Fruit fly (Drosophila melanogaster) whole organism, embryonic: ENCODE results near the gene mRRF1.

Source experiments
- Adf1 ChIP-seq: fragments of 200-800 bp; sonication (Bioruptor generic); IDR thresholded peaks from 2 replicates; pipeline ENCODE4 v1.3.6; 2022; ENCODE audit warnings: missing biosample characterization, missing genetic modification characterization
- Atf-2 ChIP-seq: fragments of 200-800 bp; sonication (Bioruptor generic); optimal IDR thresholded peaks from 2 replicates; lab custom pipeline; 2016; ENCODE audit warnings: missing biosample characterization, missing genetic modification characterization
- B-H1 ChIP-seq: fragments of 200-800 bp; sonication (Bioruptor generic); IDR thresholded peaks from 3 replicates; pipeline ENCODE4 v1.3.6; 2022; ENCODE audit warnings: missing biosample characterization, missing genetic modification characterization
- BEAF-32 ChIP-seq: fragments of 200-800 bp; sonication (Bioruptor generic); optimal IDR thresholded peaks from 3 replicates; lab custom pipeline; 2017; ENCODE audit warnings: missing biosample characterization, missing genetic modification characterization, mild to moderate bottlenecking, moderate library complexity, missing genetic modification reagents
- CG10979 ChIP-seq: fragments of 200-800 bp; sonication (Bioruptor generic); optimal IDR thresholded peaks from 2 replicates; lab custom pipeline; 2018; ENCODE audit warnings: missing biosample characterization, mild to moderate bottlenecking, missing genetic modification characterization, moderate library complexity
- CG11247 ChIP-seq: fragments of 200-800 bp; sonication (Bioruptor generic); IDR thresholded peaks from 2 replicates; pipeline ENCODE4 v1.3.6; 2022; ENCODE audit warnings: missing biosample characterization, missing genetic modification characterization
- CG11695 ChIP-seq: fragments of 200-800 bp; sonication (Bioruptor generic); IDR thresholded peaks from 3 replicates; pipeline ENCODE4 v1.3.6; 2022; ENCODE audit warnings: missing biosample characterization, missing genetic modification characterization
- CG14014 ChIP-seq: fragments of 200-800 bp; sonication (Bioruptor generic); IDR thresholded peaks from 2 replicates; pipeline ENCODE4 v1.3.6; 2022; ENCODE audit warnings: missing biosample characterization, missing genetic modification characterization
- CG15269 ChIP-seq: fragments of 200-800 bp; sonication (Bioruptor generic); optimal IDR thresholded peaks from 2 replicates; lab custom pipeline; 2018; ENCODE audit warnings: missing biosample characterization, mild to moderate bottlenecking, missing genetic modification characterization, moderate library complexity
- CG1529 ChIP-seq: fragments of 200-800 bp; sonication (Bioruptor generic); optimal IDR thresholded peaks from 3 replicates; lab custom pipeline; 2018; ENCODE audit warnings: missing biosample characterization, missing genetic modification characterization
- CG15601 ChIP-seq: fragments of 200-800 bp; sonication (Bioruptor generic); optimal IDR thresholded peaks from 3 replicates; lab custom pipeline; 2019; ENCODE audit warnings: missing biosample characterization, mild to moderate bottlenecking, missing genetic modification characterization, moderate library complexity
- CG16779 ChIP-seq: fragments of 200-800 bp; sonication (Bioruptor generic); IDR thresholded peaks from 2 replicates; pipeline ENCODE4 v1.3.6; 2022; ENCODE audit warnings: missing biosample characterization, missing genetic modification characterization
- CG30403 ChIP-seq: fragments of 200-800 bp; sonication (Bioruptor generic); optimal IDR thresholded peaks from 3 replicates; lab custom pipeline; 2016; ENCODE audit warnings: missing biosample characterization, missing genetic modification characterization
- CG31365 ChIP-seq: fragments of 200-800 bp; sonication (Bioruptor generic); optimal IDR thresholded peaks from 2 replicates; lab custom pipeline; 2018; ENCODE audit warnings: missing biosample characterization, mild to moderate bottlenecking, missing genetic modification characterization
- CG3163 ChIP-seq: fragments of 200-800 bp; sonication (Bioruptor generic); optimal IDR thresholded peaks from 3 replicates; lab custom pipeline; 2016; ENCODE audit warnings: missing biosample characterization, missing genetic modification characterization
- CG3847 ChIP-seq: fragments of 200-800 bp; sonication (Bioruptor generic); IDR thresholded peaks from 2 replicates; pipeline ENCODE4 v1.3.6; 2022; ENCODE audit warnings: missing biosample characterization, missing genetic modification characterization
- CG42726 ChIP-seq: fragments of 200-800 bp; sonication (Bioruptor generic); IDR thresholded peaks from 2 replicates; pipeline ENCODE4 v1.3.6; 2022; ENCODE audit warnings: missing biosample characterization, missing genetic modification characterization; ENCODE audit not compliant: partially characterized antibody
- CG4404 ChIP-seq: fragments of 200-800 bp; sonication (Bioruptor generic); IDR thresholded peaks from 2 replicates; pipeline ENCODE4 v1.3.6; 2022; ENCODE audit warnings: missing biosample characterization, missing genetic modification characterization
- CG6765 ChIP-seq: fragments of 200-800 bp; sonication (Bioruptor generic); optimal IDR thresholded peaks from 3 replicates; lab custom pipeline; 2017; ENCODE audit warnings: missing biosample characterization, mild to moderate bottlenecking, missing genetic modification characterization
- CG8944 ChIP-seq: fragments of 200-800 bp; sonication (Bioruptor generic); optimal IDR thresholded peaks from 3 replicates; lab custom pipeline; 2016; ENCODE audit warnings: missing biosample characterization, missing genetic modification characterization
- CG9797 ChIP-seq: fragments of 200-800 bp; sonication (Bioruptor generic); optimal IDR thresholded peaks from 3 replicates; lab custom pipeline; 2018; ENCODE audit warnings: missing biosample characterization, mild to moderate bottlenecking, missing genetic modification characterization
- Deaf1 ChIP-seq: fragments of 200-800 bp; optimal IDR thresholded peaks from 3 replicates; lab custom pipeline; 2019; ENCODE audit warnings: missing biosample characterization, mild to moderate bottlenecking, missing genetic modification characterization, moderate library complexity
- Dfd ChIP-seq, 2 experiments: fragments of >200 bp; optimal IDR thresholded peaks; 2 replicates each; lab custom pipeline; 2017; ENCODE audit warnings: missing biosample characterization in 2 of 2, missing genetic modification characterization in 2 of 2
- Doc3 ChIP-seq: fragments of 200-800 bp; sonication (Bioruptor generic); IDR thresholded peaks from 3 replicates; pipeline ENCODE4 v1.3.6; 2022; ENCODE audit warnings: missing biosample characterization, missing genetic modification characterization; ENCODE audit not compliant: partially characterized antibody
- Hey ChIP-seq: fragments of 200-800 bp; sonication (Bioruptor generic); optimal IDR thresholded peaks from 3 replicates; lab custom pipeline; 2018; ENCODE audit warnings: missing biosample characterization, mild to moderate bottlenecking, missing genetic modification characterization
- HmgD ChIP-seq: fragments of 200-800 bp; sonication (Bioruptor generic); optimal IDR thresholded peaks from 3 replicates; lab custom pipeline; 2016; ENCODE audit warnings: missing biosample characterization, missing genetic modification characterization
- NfI ChIP-seq: fragments of 200-800 bp; sonication (Bioruptor generic); optimal IDR thresholded peaks from 3 replicates; lab custom pipeline; 2018; ENCODE audit warnings: missing biosample characterization, mild to moderate bottlenecking, missing genetic modification characterization, moderate library complexity
- Optix ChIP-seq: fragments of 200-800 bp; sonication (Bioruptor generic); IDR thresholded peaks from 3 replicates; pipeline ENCODE4 v1.3.6; 2022; ENCODE audit warnings: missing biosample characterization, missing genetic modification characterization
- Pdp1 ChIP-seq, 2 experiments: fragments of 200-800 bp; sonication (Bioruptor generic); optimal IDR thresholded peaks; 3 replicates each; lab custom pipeline; 2016; ENCODE audit warnings: missing biosample characterization in 2 of 2, missing genetic modification characterization in 2 of 2, mild to moderate bottlenecking in 1 of 2, moderate library complexity in 1 of 2
- Scr ChIP-seq: fragments of 200-800 bp; sonication (Bioruptor generic); IDR thresholded peaks from 2 replicates; pipeline ENCODE4 v1.3.6; 2022; ENCODE audit warnings: missing biosample characterization, missing genetic modification characterization; ENCODE audit not compliant: partially characterized antibody
- Xbp1 ChIP-seq: fragments of 200-800 bp; sonication (Bioruptor generic); optimal IDR thresholded peaks from 3 replicates; lab custom pipeline; 2016; ENCODE audit warnings: missing biosample characterization, mild to moderate bottlenecking, missing genetic modification characterization
- ab ChIP-seq: fragments of 200-800 bp; sonication (Bioruptor generic); optimal IDR thresholded peaks from 2 replicates; lab custom pipeline; 2016; ENCODE audit warnings: missing biosample characterization, missing genetic modification characterization
- ap ChIP-seq: fragments of 200-800 bp; sonication (Bioruptor generic); IDR thresholded peaks from 2 replicates; pipeline ENCODE4 v1.3.6; 2022; ENCODE audit warnings: missing biosample characterization, missing genetic modification characterization
- bigmax ChIP-seq: fragments of 200-800 bp; sonication (Bioruptor generic); optimal IDR thresholded peaks from 2 replicates; lab custom pipeline; 2018; ENCODE audit warnings: missing biosample characterization, mild to moderate bottlenecking, missing genetic modification characterization
- cad ChIP-seq: fragments of >200 bp; optimal IDR thresholded peaks from 2 replicates; lab custom pipeline; 2017; ENCODE audit warnings: missing biosample characterization, missing genetic modification characterization
- crc ChIP-seq: fragments of 200-800 bp; sonication (Bioruptor generic); optimal IDR thresholded peaks from 2 replicates; lab custom pipeline; 2016; ENCODE audit warnings: missing biosample characterization, missing genetic modification characterization
- da ChIP-seq: fragments of 200-800 bp; sonication (Bioruptor generic); optimal IDR thresholded peaks from 2 replicates; lab custom pipeline; 2016; ENCODE audit warnings: missing biosample characterization, missing genetic modification characterization
- fd64A ChIP-seq: fragments of 200-800 bp; sonication (Bioruptor generic); optimal IDR thresholded peaks from 3 replicates; lab custom pipeline; 2018; ENCODE audit warnings: missing biosample characterization, mild to moderate bottlenecking, missing genetic modification characterization
- gcm ChIP-seq: fragments of 200-800 bp; sonication (Bioruptor generic); optimal IDR thresholded peaks from 2 replicates; lab custom pipeline; 2019; ENCODE audit warnings: missing biosample characterization, mild to moderate bottlenecking, missing genetic modification characterization, moderate library complexity
- kah ChIP-seq: fragments of 200-800 bp; sonication (Bioruptor generic); optimal IDR thresholded peaks from 2 replicates; lab custom pipeline; 2018; ENCODE audit warnings: missing biosample characterization, mild to moderate bottlenecking, missing genetic modification characterization
- kay ChIP-seq: fragments of 200-800 bp; sonication (Bioruptor generic); optimal IDR thresholded peaks from 2 replicates; lab custom pipeline; 2016; ENCODE audit warnings: missing biosample characterization, missing genetic modification characterization
- nau ChIP-seq: fragments of 200-800 bp; sonication (Bioruptor generic); optimal IDR thresholded peaks from 3 replicates; lab custom pipeline; 2017; ENCODE audit warnings: missing biosample characterization, mild to moderate bottlenecking, missing genetic modification characterization, missing genetic modification reagents
- nerfin-2 ChIP-seq: fragments of 200-800 bp; sonication (Bioruptor generic); IDR thresholded peaks from 2 replicates; pipeline ENCODE4 v1.3.6; 2022; ENCODE audit warnings: missing biosample characterization, missing genetic modification characterization; ENCODE audit not compliant: partially characterized antibody
- nom ChIP-seq: fragments of 200-800 bp; sonication (Bioruptor generic); optimal IDR thresholded peaks from 2 replicates; lab custom pipeline; 2017; ENCODE audit warnings: missing biosample characterization, missing genetic modification characterization, mild to moderate bottlenecking, moderate library complexity, missing genetic modification reagents
- oc ChIP-seq: fragments of 200-800 bp; sonication (Bioruptor generic); optimal IDR thresholded peaks from 2 replicates; lab custom pipeline; 2018; ENCODE audit warnings: missing biosample characterization, mild to moderate bottlenecking, missing genetic modification characterization, moderate library complexity
- odd ChIP-seq: fragments of 200-800 bp; sonication (Bioruptor generic); optimal IDR thresholded peaks from 2 replicates; lab custom pipeline; 2017; ENCODE audit warnings: missing biosample characterization, mild to moderate bottlenecking, missing genetic modification characterization
- onecut ChIP-seq: fragments of 200-800 bp; sonication (Bioruptor generic); IDR thresholded peaks from 2 replicates; pipeline ENCODE4 v1.3.6; 2022; ENCODE audit warnings: missing biosample characterization, missing genetic modification characterization
- pita ChIP-seq: fragments of 200-800 bp; sonication (Bioruptor generic); optimal IDR thresholded peaks from 2 replicates; lab custom pipeline; 2017; ENCODE audit warnings: missing biosample characterization, mild to moderate bottlenecking, missing genetic modification characterization
- sim ChIP-seq: fragments of 200-800 bp; sonication (Bioruptor generic); IDR thresholded peaks from 2 replicates; pipeline ENCODE4 v1.3.6; 2022; ENCODE audit warnings: missing biosample characterization, missing genetic modification characterization
- sisA ChIP-seq: fragments of 200-800 bp; sonication (Bioruptor generic); IDR thresholded peaks from 2 replicates; pipeline ENCODE4 v1.3.6; 2022; ENCODE audit warnings: missing biosample characterization, missing genetic modification characterization
- stwl ChIP-seq: fragments of 200-800 bp; sonication (Bioruptor generic); optimal IDR thresholded peaks from 3 replicates; lab custom pipeline; 2018; ENCODE audit warnings: missing biosample characterization, mild to moderate bottlenecking, missing genetic modification characterization, moderate library complexity

mRRF1 gene

dm6 chr3L:9333745-9334382 lies 30.3 kb upstream of the mRRF1 start, which contains the start of gene PGRP-LA (continued):
- TF ChIP-seq HmgD (GFP tag; lab: Kevin White, UChicago), result no peak
- peak; percentile 51 for TF ChIP-seq CG15269
- no peak for TF ChIP-seq cad
- no peak for TF ChIP-seq ab (GFP tag; lab: Kevin White, UChicago)
- TF ChIP-seq Xbp1 (GFP tag; lab: Kevin White, UChicago), result peak; percentile 55
- TF ChIP-seq da (GFP tag; lab: Kevin White, UChicago), result no peak
- no peak for TF ChIP-seq Deaf1 (tag; lab: Kevin White, UChicago)
- no peak for TF ChIP-seq CG4404 (GFP tag; lab: Robert Waterston, UW)
- TF ChIP-seq sisA (GFP tag; lab: Robert Waterston, UW), result peak; percentile 11; the same call in 1 of the 2 replicates
- TF ChIP-seq ap (GFP tag; lab: Robert Waterston, UW), result no peak
- TF ChIP-seq CG31365, result no peak
- TF ChIP-seq onecut (GFP tag; lab: Robert Waterston, UW), result peak; percentile 52
- TF ChIP-seq CG42726 (GFP tag; lab: Robert Waterston, UW), result no peak
- TF ChIP-seq Hey (tag; lab: Kevin White, UChicago), result no peak
- TF ChIP-seq CG30403 (GFP tag; lab: Kevin White, UChicago), result peak; percentile 12
- TF ChIP-seq oc, result no peak
- TF ChIP-seq Pdp1 (GFP tag; optimal IDR thresholded peaks at IDR 0.05; lab: Kevin White, UChicago), result no peak
- no peak for TF ChIP-seq nau (GFP tag; lab: Kevin White, UChicago)
- no peak for TF ChIP-seq nom
- TF ChIP-seq CG3163 (GFP tag; lab: Kevin White, UChicago), result no peak
- TF ChIP-seq fd64A, result no peak
- TF ChIP-seq CG10979 (tag; lab: Kevin White, UChicago), result no peak
- TF ChIP-seq odd, result no peak
- no peak for TF ChIP-seq CG14014 (GFP tag; lab: Robert Waterston, UW)
- TF ChIP-seq NfI (GFP tag; lab: Kevin White, UChicago), result peak; percentile 46
- no peak for TF ChIP-seq BEAF-32 (GFP tag; lab: Kevin White, UChicago)
- no peak for TF ChIP-seq B-H1 (GFP tag; lab: Robert Waterston, UW)
- TF ChIP-seq stwl (tag; lab: Kevin White, UChicago), result no peak
- TF ChIP-seq Scr (GFP tag; lab: Robert Waterston, UW), result no peak
- TF ChIP-seq CG1529, result peak; percentile 40
- no peak for TF ChIP-seq nerfin-2 (GFP tag; lab: Robert Waterston, UW)
- TF ChIP-seq pita (GFP tag; lab: Kevin White, UChicago), result no peak
- no peak for TF ChIP-seq CG3847 (GFP tag; lab: Robert Waterston, UW)
- no peak for TF ChIP-seq kah
- no peak for TF ChIP-seq CG9797
- no peak for TF ChIP-seq Atf-2 (GFP tag; lab: Kevin White, UChicago)
- no peak for TF ChIP-seq Optix (GFP tag; lab: Robert Waterston, UW)
- TF ChIP-seq kay (GFP tag; lab: Kevin White, UChicago), result no peak
- no peak for TF ChIP-seq Adf1 (GFP tag; lab: Robert Waterston, UW)
- TF ChIP-seq CG16779, result no peak
- TF ChIP-seq gcm (GFP tag; lab: Kevin White, UChicago), result no peak
- TF ChIP-seq Doc3 (GFP tag; lab: Robert Waterston, UW), result no peak
- TF ChIP-seq CG6765, result peak; percentile 21
- TF ChIP-seq Dfd (GFP tag; optimal IDR thresholded peaks at IDR 0.05; lab: Kevin White, UChicago), result no peak
- TF ChIP-seq CG8944 (GFP tag; lab: Kevin White, UChicago), result no peak
- TF ChIP-seq CG11247 (GFP tag; lab: Robert Waterston, UW), result peak; percentile 80
- TF ChIP-seq bigmax (GFP tag; lab: Kevin White, UChicago), result no peak
- TF ChIP-seq sim (GFP tag; lab: Robert Waterston, UW), result no peak
- no peak for TF ChIP-seq CG11695 (GFP tag; lab: Robert Waterston, UW)
- TF ChIP-seq crc (GFP tag; lab: Kevin White, UChicago), result no peak
- TF ChIP-seq CG15601 (tag; lab: Kevin White, UChicago), result no peak
